Worm (Caenorhabditis elegans): Measurements from ENCODE around the gene nhr-241.
A peak's percentile ranks its signal among the peaks of the same experiment; 100 is the strongest.

DNA sequence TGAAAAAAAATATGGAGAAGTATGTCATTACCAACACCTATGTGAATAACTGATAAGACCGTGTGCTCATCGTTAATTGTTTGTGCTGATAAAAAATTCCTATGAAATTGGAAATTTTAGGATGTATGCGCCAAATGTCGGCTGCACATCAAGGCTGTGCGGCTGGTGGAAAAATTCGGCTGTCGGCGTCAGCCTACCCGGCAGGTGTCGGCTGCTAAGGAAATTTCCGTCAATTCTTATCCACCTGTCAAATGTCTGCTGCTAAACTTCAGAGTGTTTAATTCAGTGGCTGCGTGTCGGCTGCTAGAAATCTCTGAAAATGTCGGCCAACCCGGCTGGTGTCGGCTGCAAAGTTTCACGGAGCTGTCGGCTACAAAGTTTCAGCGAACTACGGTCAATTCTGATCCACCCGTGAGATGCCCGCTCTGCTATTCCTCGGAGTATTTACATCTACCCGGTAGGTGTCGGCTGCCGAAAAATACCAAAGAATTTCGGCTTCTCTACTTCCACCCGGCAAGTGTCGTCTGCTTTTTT, 20.8 kb downstream of the nhr-241 start, which contains the start of gene Y17D7C.2:
- TF ChIP-seq tbx-37 (GFP tag; conservative IDR thresholded peaks at IDR 0.05): no peak
- TF ChIP-seq scrt-1 (GFP tag; IDR thresholded peaks at IDR 0.05): peak; percentile 63
- TF ChIP-seq ama-1 (optimal IDR thresholded peaks at IDR 0.05): peak; percentile 33
- peak; percentile 44; the same call in 1 of the 2 replicates for TF ChIP-seq flt-1 (GFP tag; IDR thresholded peaks at IDR 0.05)
- no peak for TF ChIP-seq B0310.2 (tag; optimal IDR thresholded peaks at IDR 0.05)
- peak; percentile 52; the same call in 1 of the 2 replicates for TF ChIP-seq tbx-11 (GFP tag; IDR thresholded peaks at IDR 0.05)
- TF ChIP-seq hmbx-1 (tag; optimal IDR thresholded peaks at IDR 0.05): no peak
- peak; percentile 1 for TF ChIP-seq hmg-4 (GFP tag; optimal IDR thresholded peaks at IDR 0.05)
- TF ChIP-seq hnd-1 (tag; optimal IDR thresholded peaks at IDR 0.05): no peak
- no peak for TF ChIP-seq ets-7 (tag; optimal IDR thresholded peaks at IDR 0.05)
- peak; percentile 70 for TF ChIP-seq ceh-13 (GFP tag; optimal IDR thresholded peaks at IDR 0.05)
- TF ChIP-seq ceh-36 (tag; optimal IDR thresholded peaks at IDR 0.05): no peak
- TF ChIP-seq sea-1 (GFP tag; conservative IDR thresholded peaks at IDR 0.05): peak; percentile 84

Data from whole organism, early embryonic.